Fruit fly (Drosophila melanogaster): ENCODE measurements around the gene CG5421.

Gene CG5421

DNA sequence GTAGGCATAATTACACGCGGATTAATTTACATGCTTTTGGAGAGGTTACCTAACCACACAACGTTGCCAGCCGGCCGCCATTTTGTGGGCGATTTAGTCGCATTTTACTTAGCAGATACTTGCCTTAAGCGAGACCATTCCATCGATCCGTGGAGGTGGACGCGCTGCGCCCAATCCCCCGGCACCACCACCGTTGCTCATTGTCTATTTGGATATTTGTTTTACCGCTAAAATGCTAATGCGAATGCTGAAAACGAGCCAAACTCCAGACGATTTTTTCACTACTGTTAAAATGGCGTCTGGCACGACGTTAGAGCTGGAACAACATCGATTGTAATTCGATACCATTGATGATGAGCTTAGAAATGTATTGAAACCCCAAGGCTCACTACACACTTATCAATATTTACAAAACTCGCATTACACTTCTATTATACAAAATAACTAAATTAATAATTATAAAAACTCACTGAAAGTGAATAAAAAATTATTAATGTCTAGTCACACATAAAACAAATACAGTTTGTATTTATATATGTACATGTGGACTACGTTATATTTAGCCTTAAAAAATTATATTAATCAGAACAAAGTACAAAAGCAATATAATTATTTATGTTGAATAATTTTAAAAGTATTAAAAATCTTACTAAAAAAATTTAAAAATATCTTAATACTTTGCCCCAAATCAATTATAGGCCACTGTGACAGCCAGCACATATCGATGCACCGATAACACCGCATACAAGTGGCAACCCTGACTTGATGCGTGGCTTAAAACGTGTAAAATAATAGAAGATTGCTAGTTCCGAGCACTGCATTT, 14.0 kb downstream of the CG5421 start, which contains the start of gene eRF3 (continued):
- TF ChIP-seq CHES-1-like (GFP tag; optimal IDR thresholded peaks at IDR 0.05) = no peak
- TF ChIP-seq CG1233 (GFP tag; optimal IDR thresholded peaks at IDR 0.05) = peak; percentile 73
- no peak for TF ChIP-seq CG14965 (GFP tag; optimal IDR thresholded peaks at IDR 0.05; ENCODE audit: borderline replicate concordance)
- TF ChIP-seq CG2678 (tag; optimal IDR thresholded peaks at IDR 0.05) = peak; percentile 90
- peak; percentile 69 for TF ChIP-seq zen (tag; optimal IDR thresholded peaks at IDR 0.05)
- TF ChIP-seq CG12659 (GFP tag; optimal IDR thresholded peaks at IDR 0.05) = peak; percentile 72
- peak; percentile 87 for TF ChIP-seq CG9727 (GFP tag; optimal IDR thresholded peaks at IDR 0.05)
- TF ChIP-seq sens (GFP tag) = peak; percentile 88
- peak; percentile 86; the same call in 2 of the 3 replicates for TF ChIP-seq dysf (GFP tag; IDR thresholded peaks at IDR 0.05)
- no peak for TF ChIP-seq luna (GFP tag; optimal IDR thresholded peaks at IDR 0.05)
- TF ChIP-seq CG18599 (GFP tag; optimal IDR thresholded peaks at IDR 0.05) = peak; percentile 46
- TF ChIP-seq gro (GFP tag; optimal IDR thresholded peaks at IDR 0.05) = no peak
- TF ChIP-seq Hr3 (GFP tag; optimal IDR thresholded peaks at IDR 0.05) = peak; percentile 88
- TF ChIP-seq slp2 (GFP tag; optimal IDR thresholded peaks at IDR 0.05) = no peak
- peak; percentile 36 for TF ChIP-seq Fer1 (GFP tag; optimal IDR thresholded peaks at IDR 0.05)
- TF ChIP-seq Xrp1 (GFP tag; IDR thresholded peaks at IDR 0.05) = peak; percentile 78; the same call in 1 of the 2 replicates
- no peak for TF ChIP-seq shn (GFP tag; optimal IDR thresholded peaks at IDR 0.05)
- peak; percentile 48 for TF ChIP-seq amos (GFP tag; IDR thresholded peaks at IDR 0.05; ENCODE audit: partially characterized antibody)
- peak; percentile 71 for TF ChIP-seq gsb-n (tag; optimal IDR thresholded peaks at IDR 0.05)
- TF ChIP-seq CG9437 (GFP tag; optimal IDR thresholded peaks at IDR 0.05) = peak; percentile 78
- peak; percentile 57 for TF ChIP-seq cwo (GFP tag; optimal IDR thresholded peaks at IDR 0.05)
- TF ChIP-seq kay (GFP tag; optimal IDR thresholded peaks at IDR 0.05) = peak; percentile 41
- TF ChIP-seq CG17802 (tag; optimal IDR thresholded peaks at IDR 0.05) = no peak
- peak; percentile 76 for TF ChIP-seq unpg (GFP tag; optimal IDR thresholded peaks at IDR 0.05)
- TF ChIP-seq Mad (GFP tag; optimal IDR thresholded peaks at IDR 0.05) = peak; percentile 5
- TF ChIP-seq gce (GFP tag; IDR thresholded peaks at IDR 0.05) = 0 out of 3 replicates have a peak, but pooled peaks have one; percentile 5
- TF ChIP-seq chm (GFP tag; IDR thresholded peaks at IDR 0.05) = 0 out of 2 replicates have a peak, but pooled peaks have one; percentile 61
- TF ChIP-seq CG8765 (GFP tag; IDR thresholded peaks at IDR 0.05) = peak; percentile 51
- TF ChIP-seq Eip74EF (GFP tag; optimal IDR thresholded peaks at IDR 0.05) = peak in 1 of 2 experiments; percentile 3
- peak; percentile 83 for TF ChIP-seq CG7556 (GFP tag; optimal IDR thresholded peaks at IDR 0.05)
- TF ChIP-seq Hr51 (GFP tag; optimal IDR thresholded peaks at IDR 0.05) = peak in 1 of 2 experiments; percentile 88
- TF ChIP-seq ac (GFP tag; optimal IDR thresholded peaks at IDR 0.05) = no peak
- TF ChIP-seq ERR (GFP tag; optimal IDR thresholded peaks at IDR 0.05) = no peak
- no peak for TF ChIP-seq abd-A (tag; optimal IDR thresholded peaks at IDR 0.05)
- TF ChIP-seq CG4820 (GFP tag; optimal IDR thresholded peaks at IDR 0.05) = peak; percentile 63
- TF ChIP-seq lov (optimal IDR thresholded peaks at IDR 0.05) = no peak
- 0 out of 3 replicates have a peak, but pooled peaks have one; percentile 53 for TF ChIP-seq lov (GFP tag; IDR thresholded peaks at IDR 0.05)
- no peak for TF ChIP-seq fru (optimal IDR thresholded peaks at IDR 0.05)
- TF ChIP-seq dm (GFP tag; optimal IDR thresholded peaks at IDR 0.05) = peak; percentile 81
- peak; percentile 64 for TF ChIP-seq croc (GFP tag; conservative IDR thresholded peaks at IDR 0.05)
- peak; percentile 48 for TF ChIP-seq oc (tag; optimal IDR thresholded peaks at IDR 0.05)
- peak; percentile 74 for TF ChIP-seq Blimp-1 (GFP tag; optimal IDR thresholded peaks at IDR 0.05)
- peak; percentile 62; the same call in 2 of the 3 replicates for TF ChIP-seq CG11695 (GFP tag; IDR thresholded peaks at IDR 0.05)
- no peak for TF ChIP-seq CG7928 (GFP tag; optimal IDR thresholded peaks at IDR 0.05)
- TF ChIP-seq Lim3 (GFP tag; IDR thresholded peaks at IDR 0.05) = no peak
- peak; percentile 80 for TF ChIP-seq CG10267 (tag; optimal IDR thresholded peaks at IDR 0.05)
- no peak for TF ChIP-seq jumu (GFP tag; optimal IDR thresholded peaks at IDR 0.05)
- no peak for TF ChIP-seq CG12071 (GFP tag; optimal IDR thresholded peaks at IDR 0.05)

All from whole organism, embryonic.